Worm (Caenorhabditis elegans) whole organism, L4 larva: Measurements from ENCODE around the gene clec-206.

Experiments
- Y75B8A.6 ChIP-seq: fragments of 200-800 bp; sonication (Bioruptor generic); IDR thresholded peaks from 2 replicates; pipeline ENCODE4 v1.3.6; 2022; ENCODE audit warnings: missing genetic modification reagents, missing genetic modification characterization, missing compliant biosample characterization
- ama-1 ChIP-seq: fragments of 150-350 bp; optimal IDR thresholded peaks from 2 replicates; lab custom pipeline; 2014; ENCODE audit warnings: inconsistent platforms, mixed read lengths
- daf-16 ChIP-seq, 3 experiments: sonication (generic microtip); optimal IDR thresholded peaks; 2 replicates each; lab custom pipeline; 2016 to 2017; ENCODE audit warnings: missing genetic modification characterization in 3 of 3, missing genetic modification reagents in 3 of 3, mild to moderate bottlenecking in 2 of 3, missing compliant biosample characterization in 2 of 3, missing biosample characterization in 1 of 3, moderate library complexity in 1 of 3
- egl-27 ChIP-seq: sonication (generic microtip); optimal IDR thresholded peaks from 3 replicates; lab custom pipeline; 2017; ENCODE audit warnings: missing biosample characterization, missing genetic modification reagents, missing genetic modification characterization
- lim-7 ChIP-seq: fragments of 200-800 bp; sonication (Bioruptor generic); IDR thresholded peaks from 2 replicates; pipeline ENCODE4 v1.3.6; 2022; ENCODE audit warnings: missing genetic modification characterization, missing compliant biosample characterization
- lin-13 ChIP-seq: fragments of 150-350 bp; optimal IDR thresholded peaks from 2 replicates; lab custom pipeline; 2014; ENCODE audit warnings: missing biosample characterization, missing genetic modification reagents, missing genetic modification characterization
- lsy-2 ChIP-seq, 2 experiments: fragments of 150-350 bp in 1 of 2; sonication (generic microtip) in 1 of 2; optimal IDR thresholded peaks; 2 replicates each; lab custom pipeline; 2014 to 2017; ENCODE audit warnings: missing biosample characterization in 2 of 2, missing genetic modification characterization in 2 of 2
- nhr-10 ChIP-seq: fragments of 150-350 bp; optimal IDR thresholded peaks from 2 replicates; lab custom pipeline; 2014; ENCODE audit warnings: missing biosample characterization, missing genetic modification characterization
- nhr-28 ChIP-seq: fragments of 150-350 bp; optimal IDR thresholded peaks from 2 replicates; lab custom pipeline; 2014; ENCODE audit warnings: missing biosample characterization, missing genetic modification characterization
- nhr-77 ChIP-seq: fragments of 150-350 bp; optimal IDR thresholded peaks from 2 replicates; lab custom pipeline; 2014; ENCODE audit warnings: missing biosample characterization, missing genetic modification characterization
- unc-39 ChIP-seq: sonication (generic microtip); optimal IDR thresholded peaks from 2 replicates; lab custom pipeline; 2017; ENCODE audit warnings: missing biosample characterization, missing genetic modification characterization
- unc-62 ChIP-seq, 3 experiments: fragments of 150-350 bp in 1 of 3; sonication (generic microtip); optimal IDR thresholded peaks in 2 of 3; peaks in 1 of 3; 1 replicate in 1 of 3; 2 replicates in 2 of 3; lab custom pipeline; 2014 to 2017; ENCODE audit warnings: missing biosample characterization in 3 of 3, missing genetic modification characterization in 3 of 3, missing genetic modification reagents in 3 of 3, missing genotype in 1 of 3

- TF ChIP-seq Y75B8A.6 (GFP tag; lab: Robert Waterston, UW) (no peak), egl-27 (tag; lab: Kevin White, UChicago) (no peak), lsy-2 (tag; optimal IDR thresholded peaks at IDR 0.05; lab: Kevin White, UChicago) (no peak), lin-13 (GFP tag; lab: Kevin White, UChicago) (no peak), daf-16 (GFP tag; optimal IDR thresholded peaks at IDR 0.05; lab: Kevin White, UChicago) (no peak), daf-16 (tag; optimal IDR thresholded peaks at IDR 0.05; lab: Kevin White, UChicago) (no peak), ama-1 (lab: Kevin White, UChicago) (no peak), unc-62 (GFP tag; optimal IDR thresholded peaks at IDR 0.05 in 1 of 2; lab: Kevin White, UChicago) (no peak), unc-62 (tag; optimal IDR thresholded peaks at IDR 0.05; lab: Kevin White, UChicago) (no peak), nhr-10 (no peak), lim-7 (GFP tag; lab: Robert Waterston, UW) (no peak), nhr-77 (no peak), unc-39 (no peak), nhr-28 (tag; lab: Kevin White, UChicago) (no peak)
Observed at ce11 chrV:2035545-2035944, 31.4 kb upstream of the clec-206 start, which contains the start of gene srab-23.
